Worm (Caenorhabditis elegans): Measurements from ENCODE around the gene M163.7.

M163.7 gene

ce11 chrX:14491103-14491502 is 26.5 kb downstream of the M163.7 start:
- TF ChIP-seq lin-1 (GFP tag; IDR thresholded peaks at IDR 0.05) = no peak
- no peak for TF ChIP-seq aly-2 (tag; optimal IDR thresholded peaks at IDR 0.05)
- TF ChIP-seq rbr-2 (tag; optimal IDR thresholded peaks at IDR 0.05) = peak; percentile 4
- TF ChIP-seq gei-8 (GFP tag; optimal IDR thresholded peaks at IDR 0.05) = no peak
- no peak for TF ChIP-seq F49E8.2 (tag; optimal IDR thresholded peaks at IDR 0.05; ENCODE audit: borderline replicate concordance)
- peak; percentile 27; the same call in 1 of the 2 replicates for TF ChIP-seq hmg-1.1 (GFP tag; IDR thresholded peaks at IDR 0.05)
- TF ChIP-seq lin-38 (GFP tag; IDR thresholded peaks at IDR 0.05) = no peak
- TF ChIP-seq ztf-7 (tag; optimal IDR thresholded peaks at IDR 0.05) = no peak
- no peak for TF ChIP-seq skn-1 (tag; optimal IDR thresholded peaks at IDR 0.05)
- no peak for TF ChIP-seq snpc-4 (tag; optimal IDR thresholded peaks at IDR 0.05)
- no peak for TF ChIP-seq mdt-29 (GFP tag; IDR thresholded peaks at IDR 0.05)
- TF ChIP-seq Y5F2A.4 (GFP tag; optimal IDR thresholded peaks at IDR 0.05) = no peak
- TF ChIP-seq ceh-20 (GFP tag; IDR thresholded peaks at IDR 0.05) = no peak
- TF ChIP-seq mdl-1 (tag; optimal IDR thresholded peaks at IDR 0.05) = peak in 1 of 2 experiments; percentile 9
- TF ChIP-seq nhr-28 (tag; optimal IDR thresholded peaks at IDR 0.05) = no peak
- no peak for TF ChIP-seq snpc-1.2 (GFP tag; IDR thresholded peaks at IDR 0.05)
- TF ChIP-seq zip-2 (tag; optimal IDR thresholded peaks at IDR 0.05) = no peak
- peak; percentile 52 for TF ChIP-seq mes-2 (tag; optimal IDR thresholded peaks at IDR 0.05; ENCODE audit: poor library complexity, severe bottlenecking)
- TF ChIP-seq madf-9 (GFP tag; conservative IDR thresholded peaks at IDR 0.05) = no peak
- TF ChIP-seq ceh-44 (GFP tag; IDR thresholded peaks at IDR 0.05) = no peak
- no peak for TF ChIP-seq vab-7 (GFP tag; IDR thresholded peaks at IDR 0.05)
- TF ChIP-seq daf-16 (GFP tag; optimal IDR thresholded peaks at IDR 0.05) = no peak
- peak; percentile 10 for TF ChIP-seq daf-16 (tag; optimal IDR thresholded peaks at IDR 0.05)
- peak; percentile 86 for TF ChIP-seq ama-1 (optimal IDR thresholded peaks at IDR 0.05)
- TF ChIP-seq nhr-76 (tag; optimal IDR thresholded peaks at IDR 0.05) = no peak
- peak; percentile 6 for TF ChIP-seq hlh-11 (tag; optimal IDR thresholded peaks at IDR 0.05)
- TF ChIP-seq mep-1 (tag; optimal IDR thresholded peaks at IDR 0.05) = peak; percentile 39
- TF ChIP-seq F26F4.8 (GFP tag; conservative IDR thresholded peaks at IDR 0.05) = no peak
- no peak for TF ChIP-seq nhr-41 (GFP tag; IDR thresholded peaks at IDR 0.05)
- no peak for TF ChIP-seq Y105C5A.15 (GFP tag; IDR thresholded peaks at IDR 0.05)
- no peak for TF ChIP-seq zfp-3 (GFP tag; conservative IDR thresholded peaks at IDR 0.05)
- TF ChIP-seq daf-19 (GFP tag; conservative IDR thresholded peaks at IDR 0.05) = no peak
- no peak for TF ChIP-seq zfp-2 (tag; optimal IDR thresholded peaks at IDR 0.05)
- TF ChIP-seq nhr-102 (tag; optimal IDR thresholded peaks at IDR 0.05) = no peak
- peak; percentile 16 for TF ChIP-seq hlh-30 (tag; optimal IDR thresholded peaks at IDR 0.05; ENCODE audit: insufficient read depth)
- TF ChIP-seq zag-1 (tag; optimal IDR thresholded peaks at IDR 0.05) = no peak
- no peak for TF ChIP-seq madf-5 (GFP tag; IDR thresholded peaks at IDR 0.05)
- no peak for TF ChIP-seq ces-1 (GFP tag; optimal IDR thresholded peaks at IDR 0.05)
- TF ChIP-seq fkh-10 (GFP tag; optimal IDR thresholded peaks at IDR 0.05) = no peak
- no peak for TF ChIP-seq duxl-1 (tag; optimal IDR thresholded peaks at IDR 0.05; ENCODE audit: poor library complexity)
- TF ChIP-seq ceh-32 (tag; optimal IDR thresholded peaks at IDR 0.05; ENCODE audit: poor library complexity) = no peak

ce11 chrX:14492441-14492840 is 27.8 kb downstream of the M163.7 start:
- no peak for TF ChIP-seq lim-7 (GFP tag; IDR thresholded peaks at IDR 0.05)
- no peak for TF ChIP-seq snpc-4 (tag; optimal IDR thresholded peaks at IDR 0.05)
- no peak for TF ChIP-seq rbr-2 (tag; optimal IDR thresholded peaks at IDR 0.05)
- TF ChIP-seq vab-7 (GFP tag; IDR thresholded peaks at IDR 0.05) = no peak
- no peak for TF ChIP-seq F49E8.2 (tag; optimal IDR thresholded peaks at IDR 0.05; ENCODE audit: borderline replicate concordance)
- no peak for TF ChIP-seq lin-13 (GFP tag; optimal IDR thresholded peaks at IDR 0.05)

Measured in whole organism, L4 larva.